Worm (Caenorhabditis elegans): ENCODE results near the gene fbxa-112.
"Not testable (repeated sequence)": the region's sequence is repeated elsewhere in the genome, so short reads cannot be mapped to it uniquely, and the experiment has no call there.

fbxa-112 gene

ce11 chrV:16938731-16939130 is 9.2 kb downstream of the fbxa-112 start, which contains the start of gene fbxa-148:
Gene fbxa-148, plus strand, starts transcription at chrV:16939031.
- TF ChIP-seq ZK546.5, daf-12, hmg-11 (tag; optimal IDR thresholded peaks at IDR 0.05): not testable (repeated sequence)

- TF ChIP-seq nfya-1 (tag; optimal IDR thresholded peaks at IDR 0.05; ENCODE audit: insufficient read depth) (no peak), lin-15B (tag; optimal IDR thresholded peaks at IDR 0.05) (no peak), hmg-11 (tag; optimal IDR thresholded peaks at IDR 0.05) (no peak), pqm-1 (tag; optimal IDR thresholded peaks at IDR 0.05) (no peak), nhr-237 (tag; optimal IDR thresholded peaks at IDR 0.05) (no peak), unc-62 (GFP tag; optimal IDR thresholded peaks at IDR 0.05) (no peak), nhr-77 (tag; optimal IDR thresholded peaks at IDR 0.05) (no peak), egl-27 (tag; optimal IDR thresholded peaks at IDR 0.05) (no peak), nhr-12 (tag; optimal IDR thresholded peaks at IDR 0.05) (no peak), ama-1 (optimal IDR thresholded peaks at IDR 0.05) (no peak), mml-1 (tag; optimal IDR thresholded peaks at IDR 0.05) (no peak)
Observed at ce11 chrV:16927345-16927744, 20.6 kb downstream of the fbxa-112 start, which contains the start of gene Y102A5C.36. Gene Y102A5C.36, minus strand, starts transcription at chrV:16927445.

- TF ChIP-seq nhr-76 (tag; optimal IDR thresholded peaks at IDR 0.05), result no peak
- TF ChIP-seq elt-1 (tag; optimal IDR thresholded peaks at IDR 0.05), result no peak
- no peak for TF ChIP-seq lsy-12 (tag; optimal IDR thresholded peaks at IDR 0.05)
- TF ChIP-seq egl-5 (tag; optimal IDR thresholded peaks at IDR 0.05), result no peak
- TF ChIP-seq mml-1 (tag; optimal IDR thresholded peaks at IDR 0.05), result no peak
- TF ChIP-seq snpc-4 (tag; optimal IDR thresholded peaks at IDR 0.05), result no peak
- TF ChIP-seq eor-1 (tag; optimal IDR thresholded peaks at IDR 0.05), result no peak
- no peak for TF ChIP-seq ceh-82 (tag; optimal IDR thresholded peaks at IDR 0.05)
- no peak for TF ChIP-seq nhr-23 (tag; optimal IDR thresholded peaks at IDR 0.05)
- TF ChIP-seq R02D3.7 (tag; optimal IDR thresholded peaks at IDR 0.05), result no peak
- TF ChIP-seq elt-2 (tag; optimal IDR thresholded peaks at IDR 0.05), result no peak
- TF ChIP-seq nfya-1 (tag; optimal IDR thresholded peaks at IDR 0.05; ENCODE audit: insufficient read depth), result no peak
- TF ChIP-seq nhr-11 (tag; optimal IDR thresholded peaks at IDR 0.05), result no peak
- no peak for TF ChIP-seq ceh-28 (tag; optimal IDR thresholded peaks at IDR 0.05)
- no peak for TF ChIP-seq jun-1 (tag; optimal IDR thresholded peaks at IDR 0.05)
Observed at ce11 chrV:16921952-16922351, 26.0 kb downstream of the fbxa-112 start, which contains the start of gene Y102A5C.4. Gene Y102A5C.4, plus strand, starts transcription at chrV:16922252.

- TF ChIP-seq pqm-1 (tag; optimal IDR thresholded peaks at IDR 0.05) (no peak), ceh-16 (tag; optimal IDR thresholded peaks at IDR 0.05) (no peak), nhr-67 (tag; optimal IDR thresholded peaks at IDR 0.05) (no peak), nhr-25 (tag; optimal IDR thresholded peaks at IDR 0.05) (no peak), lin-39 (tag; optimal IDR thresholded peaks at IDR 0.05) (no peak), tbx-2 (tag; optimal IDR thresholded peaks at IDR 0.05) (no peak), ztf-11 (tag; optimal IDR thresholded peaks at IDR 0.05) (no peak), unc-62 (GFP tag; optimal IDR thresholded peaks at IDR 0.05) (no peak), nhr-11 (tag; optimal IDR thresholded peaks at IDR 0.05) (no peak), nhr-43 (tag; optimal IDR thresholded peaks at IDR 0.05; ENCODE audit: poor library complexity, severe bottlenecking) (no peak), elt-3 (tag; optimal IDR thresholded peaks at IDR 0.05) (no peak), ceh-82 (tag; optimal IDR thresholded peaks at IDR 0.05) (no peak)
Observed at ce11 chrV:16919675-16920074, 28.2 kb downstream of the fbxa-112 start.

ce11 chrV:16918378-16918777 is 29.5 kb downstream of the fbxa-112 start, which contains the start of the genes fbxa-206 and Y102A5C.2:
Gene fbxa-206, minus strand, starts transcription at chrV:16918478.
Gene Y102A5C.2, plus strand, starts transcription at chrV:16918731.
- TF ChIP-seq elt-2 (tag; optimal IDR thresholded peaks at IDR 0.05) (no peak), unc-62 (GFP tag; optimal IDR thresholded peaks at IDR 0.05) (no peak), zag-1 (tag; optimal IDR thresholded peaks at IDR 0.05) (no peak), nhr-77 (tag; optimal IDR thresholded peaks at IDR 0.05) (no peak), tbx-2 (tag; optimal IDR thresholded peaks at IDR 0.05) (no peak), daf-12 (tag; optimal IDR thresholded peaks at IDR 0.05) (no peak), nfya-1 (tag; optimal IDR thresholded peaks at IDR 0.05; ENCODE audit: insufficient read depth) (no peak), ama-1 (optimal IDR thresholded peaks at IDR 0.05) (no peak), lin-15B (tag; optimal IDR thresholded peaks at IDR 0.05) (no peak), ztf-4 (tag; optimal IDR thresholded peaks at IDR 0.05) (no peak), pha-4 (tag; optimal IDR thresholded peaks at IDR 0.05) (no peak), mdl-1 (tag; optimal IDR thresholded peaks at IDR 0.05) (no peak), fkh-10 (GFP tag; optimal IDR thresholded peaks at IDR 0.05) (no peak), nhr-28 (tag; optimal IDR thresholded peaks at IDR 0.05) (no peak), nhr-25 (tag; optimal IDR thresholded peaks at IDR 0.05) (no peak), elt-3 (tag; optimal IDR thresholded peaks at IDR 0.05) (no peak), egl-27 (tag; optimal IDR thresholded peaks at IDR 0.05) (no peak)
